Fruit fly (Drosophila melanogaster) whole organism, prepupa: ENCODE measurements around the gene CG7829.

Experiments
- CG10631 ChIP-seq: fragments of 200-800 bp; sonication (Bioruptor generic); optimal IDR thresholded peaks from 2 replicates; lab custom pipeline; 2016; ENCODE audit warnings: missing biosample characterization, missing genetic modification characterization
- CG11762 ChIP-seq: fragments of 200-800 bp; sonication (Bioruptor generic); optimal IDR thresholded peaks from 3 replicates; lab custom pipeline; 2016; ENCODE audit warnings: missing biosample characterization, missing genetic modification characterization; ENCODE audit not compliant: insufficient read depth
- CG15336 ChIP-seq: fragments of 200-800 bp; sonication (Bioruptor generic); IDR thresholded peaks from 2 replicates; pipeline ENCODE4 v1.3.6; 2022; ENCODE audit warnings: missing biosample characterization, missing genetic modification characterization
- CG1621 ChIP-seq: fragments of 200-800 bp; sonication (Bioruptor generic); optimal IDR thresholded peaks from 3 replicates; lab custom pipeline; 2018; ENCODE audit warnings: missing biosample characterization, mild to moderate bottlenecking, missing genetic modification characterization
- CG31627 ChIP-seq: fragments of 200-800 bp; sonication (Bioruptor generic); optimal IDR thresholded peaks from 3 replicates; lab custom pipeline; 2016; ENCODE audit warnings: missing biosample characterization, missing genetic modification characterization
- CG32006 ChIP-seq: fragments of 200-800 bp; sonication (Bioruptor generic); optimal IDR thresholded peaks from 3 replicates; lab custom pipeline; 2017; ENCODE audit warnings: missing biosample characterization, mild to moderate bottlenecking, missing genetic modification characterization
- CG34406 ChIP-seq: fragments of 200-800 bp; sonication (Bioruptor generic); optimal IDR thresholded peaks from 3 replicates; lab custom pipeline; 2016; ENCODE audit warnings: missing biosample characterization, missing genetic modification characterization
- CG3919 ChIP-seq: fragments of 200-800 bp; sonication (Bioruptor generic); optimal IDR thresholded peaks from 3 replicates; lab custom pipeline; 2016; ENCODE audit warnings: missing biosample characterization, missing genetic modification characterization
- CG4318 ChIP-seq: fragments of 200-800 bp; sonication (Bioruptor generic); optimal IDR thresholded peaks from 3 replicates; lab custom pipeline; 2017; ENCODE audit warnings: missing biosample characterization, mild to moderate bottlenecking, missing genetic modification characterization
- CG6163 ChIP-seq: fragments of 200-800 bp; sonication (Bioruptor generic); IDR thresholded peaks from 3 replicates; pipeline ENCODE4 v1.3.6; 2022; ENCODE audit warnings: missing biosample characterization, missing genetic modification characterization
- CG6792 ChIP-seq: fragments of 200-800 bp; sonication (Bioruptor generic); optimal IDR thresholded peaks from 3 replicates; lab custom pipeline; 2016; ENCODE audit warnings: missing biosample characterization, missing genetic modification characterization
- CG6808 ChIP-seq: fragments of 200-800 bp; sonication (Bioruptor generic); optimal IDR thresholded peaks from 3 replicates; lab custom pipeline; 2017; ENCODE audit warnings: missing biosample characterization, missing genetic modification characterization, mild to moderate bottlenecking, moderate library complexity, missing genetic modification reagents
- CG6854 ChIP-seq: fragments of 200-800 bp; sonication (Bioruptor generic); optimal IDR thresholded peaks from 2 replicates; lab custom pipeline; 2017; ENCODE audit warnings: missing biosample characterization, mild to moderate bottlenecking, missing genetic modification characterization
- CG7368 ChIP-seq: fragments of 200-800 bp; sonication (Bioruptor generic); optimal IDR thresholded peaks from 3 replicates; lab custom pipeline; 2016; ENCODE audit warnings: missing biosample characterization, missing genetic modification characterization
- CG8319 ChIP-seq: fragments of 200-800 bp; sonication (Bioruptor generic); optimal IDR thresholded peaks from 3 replicates; lab custom pipeline; 2016; ENCODE audit warnings: missing biosample characterization, missing genetic modification characterization
- CG8632 ChIP-seq: fragments of 200-800 bp; sonication (Bioruptor generic); optimal IDR thresholded peaks from 3 replicates; lab custom pipeline; 2016; ENCODE audit warnings: missing biosample characterization, missing genetic modification characterization
- CG9139 ChIP-seq: fragments of 200-800 bp; sonication (Bioruptor generic); optimal IDR thresholded peaks from 3 replicates; lab custom pipeline; 2017; ENCODE audit warnings: missing biosample characterization, mild to moderate bottlenecking, missing genetic modification characterization
- Eip75B ChIP-seq: fragments of 200-800 bp; sonication (Bioruptor generic); optimal IDR thresholded peaks from 3 replicates; lab custom pipeline; 2016; ENCODE audit warnings: missing biosample characterization, missing genetic modification characterization
- Eip78C ChIP-seq: fragments of 200-800 bp; sonication (Bioruptor generic); peaks from one replicate; lab custom pipeline; 2016; ENCODE audit warnings: missing biosample characterization, missing genetic modification characterization
- Eip93F ChIP-seq: fragments of 200-800 bp; sonication (Bioruptor generic); optimal IDR thresholded peaks from 2 replicates; lab custom pipeline; 2016; ENCODE audit warnings: missing biosample characterization, mild to moderate bottlenecking, missing genetic modification characterization
- Ets21C ChIP-seq: fragments of 200-800 bp; sonication (Bioruptor generic); optimal IDR thresholded peaks from 3 replicates; lab custom pipeline; 2016; ENCODE audit warnings: missing biosample characterization, missing genetic modification characterization
- Ets96B ChIP-seq: fragments of 200-800 bp; optimal IDR thresholded peaks from 2 replicates; lab custom pipeline; 2019; ENCODE audit warnings: missing biosample characterization, mild to moderate bottlenecking, missing genetic modification characterization, moderate library complexity
- Hr38 ChIP-seq: sonication (Bioruptor generic); optimal IDR thresholded peaks from 2 replicates; lab custom pipeline; 2016; ENCODE audit warnings: missing biosample characterization, missing genetic modification characterization
- Hr39 ChIP-seq: fragments of 200-800 bp; sonication (Bioruptor generic); optimal IDR thresholded peaks from 2 replicates; lab custom pipeline; 2016; ENCODE audit warnings: missing biosample characterization, missing genetic modification characterization
- Hr4 ChIP-seq: fragments of 200-800 bp; sonication (Bioruptor generic); optimal IDR thresholded peaks from 3 replicates; lab custom pipeline; 2016; ENCODE audit warnings: missing biosample characterization, missing genetic modification characterization
- Lpt ChIP-seq: fragments of 200-800 bp; sonication (Bioruptor generic); optimal IDR thresholded peaks from 3 replicates; lab custom pipeline; 2016; ENCODE audit warnings: missing biosample characterization, missing genetic modification characterization
- Met ChIP-seq: fragments of 200-800 bp; sonication (Bioruptor generic); optimal IDR thresholded peaks from 3 replicates; lab custom pipeline; 2016; ENCODE audit warnings: missing biosample characterization, missing genetic modification characterization
- Sox14 ChIP-seq: fragments of 200-800 bp; sonication (Bioruptor generic); optimal IDR thresholded peaks from 3 replicates; lab custom pipeline; 2016; ENCODE audit warnings: missing biosample characterization, missing genetic modification characterization
- Sox15 ChIP-seq: fragments of 200-800 bp; sonication (Bioruptor generic); optimal IDR thresholded peaks from 3 replicates; lab custom pipeline; 2016; ENCODE audit warnings: missing biosample characterization, missing genetic modification characterization
- achi ChIP-seq: fragments of 200-800 bp; sonication (Bioruptor generic); optimal IDR thresholded peaks from 3 replicates; lab custom pipeline; 2016; ENCODE audit warnings: missing biosample characterization, missing genetic modification characterization
- cyc ChIP-seq: fragments of 200-800 bp; sonication (Bioruptor generic); optimal IDR thresholded peaks from 3 replicates; lab custom pipeline; 2016; ENCODE audit warnings: missing biosample characterization, missing genetic modification characterization
- dac ChIP-seq: fragments of 200-800 bp; sonication (Bioruptor generic); optimal IDR thresholded peaks from 2 replicates; lab custom pipeline; 2017; ENCODE audit warnings: missing biosample characterization, mild to moderate bottlenecking, missing genetic modification characterization
- eg ChIP-seq: fragments of 200-800 bp; sonication (Bioruptor generic); IDR thresholded peaks from 3 replicates; pipeline ENCODE4 v1.3.6; 2022; ENCODE audit warnings: missing biosample characterization, missing genetic modification characterization
- fd85E ChIP-seq: fragments of 200-800 bp; sonication (Bioruptor generic); optimal IDR thresholded peaks from 3 replicates; lab custom pipeline; 2016; ENCODE audit warnings: missing biosample characterization, missing genetic modification characterization
- fkh ChIP-seq: fragments of 200-800 bp; sonication (Bioruptor generic); optimal IDR thresholded peaks from 3 replicates; lab custom pipeline; 2017; ENCODE audit warnings: missing biosample characterization, mild to moderate bottlenecking, missing genetic modification characterization, moderate library complexity
- lz ChIP-seq: fragments of 200-800 bp; sonication (Bioruptor generic); optimal IDR thresholded peaks from 3 replicates; lab custom pipeline; 2016; ENCODE audit warnings: missing biosample characterization, missing genetic modification characterization
- net ChIP-seq: fragments of 200-800 bp; sonication (Bioruptor generic); optimal IDR thresholded peaks from 3 replicates; lab custom pipeline; 2016; ENCODE audit warnings: missing biosample characterization, missing genetic modification characterization
- pdm3 ChIP-seq: fragments of 200-800 bp; sonication (Bioruptor generic); optimal IDR thresholded peaks from 3 replicates; lab custom pipeline; 2016; ENCODE audit warnings: missing biosample characterization, missing genetic modification characterization
- salr ChIP-seq, 2 experiments: fragments of 200-800 bp; sonication (Bioruptor generic); optimal IDR thresholded peaks; 3 replicates each; lab custom pipeline; 2016 to 2018; ENCODE audit warnings: missing biosample characterization in 2 of 2, missing genetic modification characterization in 2 of 2, mild to moderate bottlenecking in 1 of 2
- spab ChIP-seq: fragments of 200-800 bp; sonication (Bioruptor generic); optimal IDR thresholded peaks from 2 replicates; lab custom pipeline; 2017; ENCODE audit warnings: missing biosample characterization, mild to moderate bottlenecking, missing genetic modification characterization, missing genetic modification reagents
- ss ChIP-seq, 2 experiments: fragments of 200-800 bp; sonication (Bioruptor generic); optimal IDR thresholded peaks; 2 replicates in 1 of 2; 3 replicates in 1 of 2; lab custom pipeline; 2017 to 2018; ENCODE audit warnings: mild to moderate bottlenecking in 2 of 2, missing biosample characterization in 2 of 2, missing genetic modification characterization in 2 of 2, moderate library complexity in 1 of 2
- svp ChIP-seq: fragments of 200-800 bp; sonication (Bioruptor generic); peaks from one replicate; lab custom pipeline; 2016; ENCODE audit warnings: missing biosample characterization, missing genetic modification characterization

The CG7829 gene

dm6 chr3R:29778139-29778984 lies 39.2 kb downstream of the CG7829 start (continued):
- TF ChIP-seq Sox15 (GFP tag; lab: Kevin White, UChicago) (peak; percentile 23), Hr39 (GFP tag; lab: Kevin White, UChicago) (peak; percentile 76), svp (GFP tag; lab: Kevin White, UChicago) (peak; percentile 83), Lpt (GFP tag; lab: Kevin White, UChicago) (peak; percentile 20), pdm3 (GFP tag; lab: Kevin White, UChicago) (peak; percentile 63), CG8319 (peak; percentile 41), CG6163 (peak; percentile 53; the same call in 2 of the 3 replicates), eg (GFP tag; lab: Robert Waterston, UW) (no peak; the same call in 2 of the 3 replicates), CG34406 (GFP tag; lab: Kevin White, UChicago) (peak; percentile 55), CG11762 (GFP tag; lab: Kevin White, UChicago) (peak; percentile 3), CG6808 (GFP tag; lab: Kevin White, UChicago) (peak; percentile 67), spab (GFP tag; lab: Kevin White, UChicago) (peak; percentile 34), dac (GFP tag; lab: Kevin White, UChicago) (no peak), Eip75B (GFP tag; lab: Kevin White, UChicago) (peak; percentile 64)
- TF ChIP-seq, all 60 proteins: peak for 46

- TF ChIP-seq fkh (GFP tag; lab: Kevin White, UChicago) (no peak), spab (GFP tag; lab: Kevin White, UChicago) (no peak), Eip78C (GFP tag; lab: Kevin White, UChicago) (peak; percentile 13), eg (GFP tag; lab: Robert Waterston, UW) (0 out of 3 replicates have a peak, but pooled peaks have one; percentile 20), CG31627 (GFP tag; lab: Kevin White, UChicago) (no peak), CG1621 (tag; lab: Kevin White, UChicago) (no peak), Sox14 (no peak), Eip75B (GFP tag; lab: Kevin White, UChicago) (no peak), svp (GFP tag; lab: Kevin White, UChicago) (peak; percentile 40), net (GFP tag; lab: Kevin White, UChicago) (no peak)
Observed at dm6 chr3R:29777213-29777612, 40.4 kb downstream of the CG7829 start.

dm6 chr3R:29775755-29776686 lies 41.5 kb downstream of the CG7829 start:
- TF ChIP-seq cyc: peak; percentile 25
- no peak for TF ChIP-seq CG7368 (GFP tag; lab: Kevin White, UChicago)
- peak; percentile 26 for TF ChIP-seq CG6854
- TF ChIP-seq achi (GFP tag; lab: Kevin White, UChicago): no peak
- TF ChIP-seq eg (GFP tag; lab: Robert Waterston, UW): no peak
- no peak for TF ChIP-seq CG15336 (GFP tag; lab: Robert Waterston, UW)
- TF ChIP-seq Hr38: no peak
- no peak for TF ChIP-seq CG6808 (GFP tag; lab: Kevin White, UChicago)
- TF ChIP-seq spab (GFP tag; lab: Kevin White, UChicago): peak; percentile 5
- peak; percentile 83 for TF ChIP-seq Eip78C (GFP tag; lab: Kevin White, UChicago)
- no peak for TF ChIP-seq Ets96B
- no peak for TF ChIP-seq CG32006 (GFP tag; lab: Kevin White, UChicago)
- no peak for TF ChIP-seq CG6792 (GFP tag; lab: Kevin White, UChicago)
- TF ChIP-seq pdm3 (GFP tag; lab: Kevin White, UChicago): no peak
- no peak for TF ChIP-seq CG8632 (GFP tag; lab: Kevin White, UChicago)
- TF ChIP-seq Hr4 (GFP tag; lab: Kevin White, UChicago): no peak
- no peak for TF ChIP-seq fd85E (GFP tag; lab: Kevin White, UChicago)
- TF ChIP-seq salr (GFP tag; optimal IDR thresholded peaks at IDR 0.05; lab: Kevin White, UChicago): no peak
- TF ChIP-seq CG3919 (GFP tag; lab: Kevin White, UChicago): peak; percentile 31
- TF ChIP-seq Met (GFP tag; lab: Kevin White, UChicago): peak; percentile 6
- TF ChIP-seq Ets21C (GFP tag; lab: Kevin White, UChicago): no peak
- no peak for TF ChIP-seq ss (GFP tag; optimal IDR thresholded peaks at IDR 0.05; lab: Kevin White, UChicago)
- TF ChIP-seq CG9139: no peak
- peak; percentile 8 for TF ChIP-seq Eip75B (GFP tag; lab: Kevin White, UChicago)
- TF ChIP-seq Sox15 (GFP tag; lab: Kevin White, UChicago): no peak
- TF ChIP-seq Lpt (GFP tag; lab: Kevin White, UChicago): no peak
- no peak for TF ChIP-seq CG1621 (tag; lab: Kevin White, UChicago)
- no peak for TF ChIP-seq CG4318 (GFP tag; lab: Kevin White, UChicago)
- peak; percentile 70 for TF ChIP-seq Eip93F (GFP tag; lab: Kevin White, UChicago)
- no peak for TF ChIP-seq CG10631 (GFP tag; lab: Kevin White, UChicago)
- peak; percentile 10 for TF ChIP-seq lz (GFP tag; lab: Kevin White, UChicago)
